Worm (Caenorhabditis elegans): ENCODE measurements around the gene Y116A8C.20.

ce11 chrIV:17087384-17088099 lies 46.8 kb downstream of the Y116A8C.20 start, which contains the start of the genes snx-13 and snr-1:
- TF ChIP-seq snpc-4 (tag; optimal IDR thresholded peaks at IDR 0.05) (no peak), nhr-28 (tag; optimal IDR thresholded peaks at IDR 0.05) (no peak), blmp-1 (tag; optimal IDR thresholded peaks at IDR 0.05) (no peak), lsy-2 (tag; optimal IDR thresholded peaks at IDR 0.05) (peak; percentile 72), unc-62 (GFP tag; optimal IDR thresholded peaks at IDR 0.05) (no peak), ces-1 (GFP tag; optimal IDR thresholded peaks at IDR 0.05) (peak; percentile 71), ztf-11 (tag; optimal IDR thresholded peaks at IDR 0.05) (no peak), nhr-2 (tag; optimal IDR thresholded peaks at IDR 0.05) (no peak), mep-1 (tag; optimal IDR thresholded peaks at IDR 0.05) (peak; percentile 77), elt-3 (tag; optimal IDR thresholded peaks at IDR 0.05) (no peak), nhr-237 (tag; optimal IDR thresholded peaks at IDR 0.05) (peak; percentile 58), unc-39 (tag; optimal IDR thresholded peaks at IDR 0.05) (no peak)

Data from whole organism, mixed stage, embryonic.